Fruit fly (Drosophila melanogaster) whole organism, larva: Measurements from ENCODE around the gene d-cup.

Source experiments
- noc ChIP-seq: fragments of 200-800 bp; sonication (Bioruptor generic); optimal IDR thresholded peaks from 3 replicates; lab custom pipeline; 2019; ENCODE audit warnings: missing biosample characterization, mild to moderate bottlenecking, missing genetic modification characterization, moderate library complexity

d-cup gene

dm6 chr3R:12891656-12892055 is at the start of gene d-cup:
d-cup (plus strand) TSS chr3R:12891956.
- no peak for TF ChIP-seq noc (tag; lab: Kevin White, UChicago)

- no peak for TF ChIP-seq noc (tag; lab: Kevin White, UChicago)
Observed at dm6 chr3R:12848313-12848712, 43.4 kb upstream of the d-cup start, which contains the start of gene beat-Va. beat-Va (minus strand) TSS chr3R:12848419.

- no peak for TF ChIP-seq noc (tag; lab: Kevin White, UChicago)
Observed at dm6 chr3R:12857527-12857926, 34.2 kb upstream of the d-cup start.

- TF ChIP-seq noc (tag; lab: Kevin White, UChicago) = no peak
Observed at dm6 chr3R:12858079-12858478, 33.7 kb upstream of the d-cup start.

dm6 chr3R:12859146-12859545 is 32.6 kb upstream of the d-cup start, which contains the start of gene CG10126:
CG10126 (minus strand) TSS chr3R:12859246.
- TF ChIP-seq noc (tag; lab: Kevin White, UChicago) = no peak

- no peak for TF ChIP-seq noc (tag; lab: Kevin White, UChicago)
Observed at dm6 chr3R:12911192-12911591, 19.4 kb downstream of the d-cup start, which contains the start of gene CG10909. CG10909 (minus strand) TSS chr3R:12911292.

- TF ChIP-seq noc (tag; lab: Kevin White, UChicago) = no peak
Observed at dm6 chr3R:12915811-12916210, 24.1 kb downstream of the d-cup start, which contains the start of gene beat-Vb. beat-Vb (plus strand) TSS chr3R:12916056.
